Fruit fly (Drosophila melanogaster) whole organism, embryonic: Measurements from ENCODE around the gene CG12081.

Source experiments
- Atf-2 ChIP-seq: fragments of 200-800 bp; sonication (Bioruptor generic); optimal IDR thresholded peaks from 2 replicates; lab custom pipeline; 2016; ENCODE audit warnings: missing biosample characterization, missing genetic modification characterization
- B-H2 ChIP-seq: fragments of 200-800 bp; sonication (Bioruptor generic); optimal IDR thresholded peaks from 2 replicates; lab custom pipeline; 2018; ENCODE audit warnings: missing biosample characterization, mild to moderate bottlenecking, missing genetic modification characterization
- CG10959 ChIP-seq: fragments of 200-800 bp; sonication (Bioruptor generic); IDR thresholded peaks from 2 replicates; pipeline ENCODE4 v1.3.6; 2022; ENCODE audit warnings: missing biosample characterization, missing genetic modification characterization
- CG12769 ChIP-seq: fragments of 200-800 bp; sonication (Bioruptor generic); optimal IDR thresholded peaks from 2 replicates; lab custom pipeline; 2019; ENCODE audit warnings: missing biosample characterization, mild to moderate bottlenecking, missing genetic modification characterization, moderate library complexity
- CG14710 ChIP-seq: fragments of 200-800 bp; sonication (Bioruptor generic); optimal IDR thresholded peaks from 3 replicates; lab custom pipeline; 2019; ENCODE audit warnings: missing biosample characterization, mild to moderate bottlenecking, missing genetic modification characterization, moderate library complexity
- CG30431 ChIP-seq: fragments of 200-800 bp; sonication (Bioruptor generic); optimal IDR thresholded peaks from 2 replicates; lab custom pipeline; 2017; ENCODE audit warnings: missing biosample characterization, missing genetic modification characterization
- CG31224 ChIP-seq: fragments of 200-800 bp; sonication (Bioruptor generic); IDR thresholded peaks from 2 replicates; pipeline ENCODE4 v1.3.6; 2022; ENCODE audit warnings: missing biosample characterization, missing genetic modification characterization
- CG32767 ChIP-seq: fragments of 200-800 bp; sonication (Bioruptor generic); IDR thresholded peaks from 2 replicates; pipeline ENCODE4 v1.3.6; 2022; ENCODE audit warnings: missing biosample characterization, missing genetic modification characterization
- CG3407 ChIP-seq: fragments of 200-800 bp; sonication (Bioruptor generic); optimal IDR thresholded peaks from 2 replicates; lab custom pipeline; 2018; ENCODE audit warnings: missing biosample characterization, mild to moderate bottlenecking, missing genetic modification characterization
- CG4854 ChIP-seq: fragments of 200-800 bp; sonication (Bioruptor generic); optimal IDR thresholded peaks from 2 replicates; lab custom pipeline; 2016; ENCODE audit warnings: missing biosample characterization, missing genetic modification characterization, inconsistent platforms
- CG5180 ChIP-seq: fragments of 200-800 bp; sonication (Bioruptor generic); optimal IDR thresholded peaks from 3 replicates; lab custom pipeline; 2017; ENCODE audit warnings: missing biosample characterization, missing genetic modification characterization, mild to moderate bottlenecking, moderate library complexity, missing genetic modification reagents
- CG5245 ChIP-seq: fragments of 200-800 bp; sonication (Bioruptor generic); optimal IDR thresholded peaks from 3 replicates; lab custom pipeline; 2016; ENCODE audit warnings: missing biosample characterization, missing genetic modification characterization
- CG6689 ChIP-seq: fragments of 200-800 bp; sonication (Bioruptor generic); IDR thresholded peaks from 2 replicates; pipeline ENCODE4 v1.3.6; 2022; ENCODE audit warnings: missing biosample characterization, missing genetic modification characterization
- CG7357 ChIP-seq: fragments of 200-800 bp; sonication (Bioruptor generic); IDR thresholded peaks from 3 replicates; pipeline ENCODE4 v1.3.6; 2022; ENCODE audit warnings: missing biosample characterization, missing genetic modification characterization
- CG8089 ChIP-seq: fragments of 200-800 bp; sonication (Bioruptor generic); optimal IDR thresholded peaks from 3 replicates; lab custom pipeline; 2016; ENCODE audit warnings: missing biosample characterization, missing genetic modification characterization
- CG8281 ChIP-seq: fragments of 200-800 bp; sonication (Bioruptor generic); optimal IDR thresholded peaks from 2 replicates; lab custom pipeline; 2018; ENCODE audit warnings: missing biosample characterization, mild to moderate bottlenecking, missing genetic modification characterization, moderate library complexity
- CG8765 ChIP-seq: fragments of 200-800 bp; sonication (Bioruptor generic); IDR thresholded peaks from 2 replicates; pipeline ENCODE4 v1.3.6; 2022; ENCODE audit warnings: missing biosample characterization, missing genetic modification characterization
- CTCF ChIP-seq: fragments of 200-800 bp; sonication (Bioruptor generic); optimal IDR thresholded peaks from 2 replicates; lab custom pipeline; 2017; ENCODE audit warnings: missing biosample characterization, mild to moderate bottlenecking, missing genetic modification characterization, moderate library complexity
- Chrac-16 ChIP-seq: fragments of 200-800 bp; sonication (Bioruptor generic); optimal IDR thresholded peaks from 3 replicates; lab custom pipeline; 2016; ENCODE audit warnings: missing biosample characterization, missing genetic modification characterization
- Dek ChIP-seq: fragments of 200-800 bp; sonication (Bioruptor generic); optimal IDR thresholded peaks from 3 replicates; lab custom pipeline; 2019; ENCODE audit warnings: missing biosample characterization, mild to moderate bottlenecking, missing genetic modification characterization, moderate library complexity
- E2f2 ChIP-seq: fragments of 200-800 bp; sonication (Bioruptor generic); IDR thresholded peaks from 2 replicates; pipeline ENCODE4 v1.3.6; 2022; ENCODE audit warnings: missing biosample characterization, missing genetic modification characterization
- Fer2 ChIP-seq: fragments of 200-800 bp; sonication (Bioruptor generic); optimal IDR thresholded peaks from 2 replicates; lab custom pipeline; 2018; ENCODE audit warnings: missing biosample characterization, mild to moderate bottlenecking, missing genetic modification characterization, moderate library complexity
- H2.0 ChIP-seq: fragments of 200-800 bp; sonication (Bioruptor generic); IDR thresholded peaks from 2 replicates; pipeline ENCODE4 v1.3.6; 2022; ENCODE audit warnings: missing biosample characterization, missing genetic modification characterization
- HHEX ChIP-seq: fragments of 200-800 bp; sonication (Bioruptor generic); optimal IDR thresholded peaks from 3 replicates; lab custom pipeline; 2017; ENCODE audit warnings: missing biosample characterization, mild to moderate bottlenecking, missing genetic modification characterization, missing genetic modification reagents
- Hey ChIP-seq: fragments of 200-800 bp; sonication (Bioruptor generic); optimal IDR thresholded peaks from 3 replicates; lab custom pipeline; 2018; ENCODE audit warnings: missing biosample characterization, mild to moderate bottlenecking, missing genetic modification characterization
- MBD-R2 ChIP-seq: fragments of 200-800 bp; sonication (Bioruptor generic); IDR thresholded peaks from 2 replicates; pipeline ENCODE4 v1.3.6; 2022; ENCODE audit warnings: missing biosample characterization, missing genetic modification characterization
- Mad ChIP-seq: fragments of 200-800 bp; sonication (Bioruptor generic); optimal IDR thresholded peaks from 2 replicates; lab custom pipeline; 2016; ENCODE audit warnings: missing biosample characterization, missing genetic modification characterization
- NC2α ChIP-seq: fragments of 200-800 bp; sonication (Bioruptor generic); optimal IDR thresholded peaks from 2 replicates; lab custom pipeline; 2016; ENCODE audit warnings: missing biosample characterization, missing genetic modification characterization
- Neu2 ChIP-seq: fragments of 200-800 bp; sonication (Bioruptor generic); optimal IDR thresholded peaks from 3 replicates; lab custom pipeline; 2016; ENCODE audit warnings: missing biosample characterization, missing genetic modification characterization, borderline replicate concordance
- Nf-YB ChIP-seq: fragments of 200-800 bp; sonication (Bioruptor generic); optimal IDR thresholded peaks from 3 replicates; lab custom pipeline; 2019; ENCODE audit warnings: missing biosample characterization, mild to moderate bottlenecking, missing genetic modification characterization, moderate library complexity
- Ptx1 ChIP-seq: fragments of 200-800 bp; sonication (Bioruptor generic); IDR thresholded peaks from 2 replicates; pipeline ENCODE4 v1.3.6; 2022; ENCODE audit warnings: missing biosample characterization, missing genetic modification characterization
- Rfx ChIP-seq: fragments of 200-800 bp; sonication (Bioruptor generic); IDR thresholded peaks from 2 replicates; pipeline ENCODE4 v1.3.6; 2022; ENCODE audit warnings: missing biosample characterization, missing genetic modification characterization
- Sry-β ChIP-seq: fragments of 200-800 bp; sonication (Bioruptor generic); optimal IDR thresholded peaks from 2 replicates; lab custom pipeline; 2018; ENCODE audit warnings: missing biosample characterization, mild to moderate bottlenecking, missing genetic modification characterization, moderate library complexity
- Trl ChIP-seq, 3 experiments: fragments of >200 bp in 2 of 3; fragments of 200-800 bp in 1 of 3; sonication (Bioruptor generic) in 1 of 3; optimal IDR thresholded peaks; 2 replicates in 1 of 3; 3 replicates in 2 of 3; lab custom pipeline; 2016 to 2017; ENCODE audit warnings: missing biosample characterization in 1 of 3, missing genetic modification characterization in 1 of 3
- bsh ChIP-seq, 2 experiments: fragments of 200-800 bp; sonication (Bioruptor generic); optimal IDR thresholded peaks; 2 replicates each; lab custom pipeline; 2017 to 2018; ENCODE audit warnings: mild to moderate bottlenecking in 2 of 2, missing biosample characterization in 2 of 2, missing genetic modification characterization in 2 of 2, moderate library complexity in 1 of 2
- btn ChIP-seq: fragments of 200-800 bp; sonication (Bioruptor generic); optimal IDR thresholded peaks from 2 replicates; lab custom pipeline; 2016; ENCODE audit warnings: missing biosample characterization, missing genetic modification characterization
- cas ChIP-seq: fragments of 200-800 bp; sonication (Bioruptor generic); IDR thresholded peaks from 2 replicates; pipeline ENCODE4 v1.3.6; 2022; ENCODE audit warnings: missing biosample characterization, missing genetic modification characterization
- crp ChIP-seq, 2 experiments: fragments of 200-800 bp; sonication (Bioruptor generic); optimal IDR thresholded peaks; 2 replicates in 1 of 2; 3 replicates in 1 of 2; lab custom pipeline; 2017; ENCODE audit warnings: missing biosample characterization in 2 of 2, missing genetic modification characterization in 2 of 2, mild to moderate bottlenecking in 1 of 2, moderate library complexity in 1 of 2
- cwo ChIP-seq: fragments of 200-800 bp; sonication (Bioruptor generic); optimal IDR thresholded peaks from 3 replicates; lab custom pipeline; 2017; ENCODE audit warnings: missing biosample characterization, missing genetic modification characterization, mild to moderate bottlenecking, moderate library complexity, missing genetic modification reagents
- da ChIP-seq: fragments of 200-800 bp; sonication (Bioruptor generic); optimal IDR thresholded peaks from 2 replicates; lab custom pipeline; 2016; ENCODE audit warnings: missing biosample characterization, missing genetic modification characterization
- dpn ChIP-seq, 2 experiments: fragments of 200-800 bp; sonication (Bioruptor generic); optimal IDR thresholded peaks; 3 replicates each; lab custom pipeline; 2016; ENCODE audit warnings: missing biosample characterization in 2 of 2, missing genetic modification characterization in 2 of 2
- fd102C ChIP-seq: fragments of 200-800 bp; sonication (Bioruptor generic); optimal IDR thresholded peaks from 2 replicates; lab custom pipeline; 2018; ENCODE audit warnings: missing biosample characterization, mild to moderate bottlenecking, missing genetic modification characterization, moderate library complexity
- gcm ChIP-seq: fragments of 200-800 bp; sonication (Bioruptor generic); optimal IDR thresholded peaks from 2 replicates; lab custom pipeline; 2019; ENCODE audit warnings: missing biosample characterization, mild to moderate bottlenecking, missing genetic modification characterization, moderate library complexity
- ken ChIP-seq: fragments of 200-800 bp; sonication (Bioruptor generic); IDR thresholded peaks from 3 replicates; pipeline ENCODE4 v1.3.6; 2022; ENCODE audit warnings: missing biosample characterization, missing genetic modification characterization
- mam ChIP-seq: fragments of 200-800 bp; sonication (Bioruptor generic); optimal IDR thresholded peaks from 3 replicates; lab custom pipeline; 2016; ENCODE audit warnings: missing biosample characterization, missing genetic modification characterization
- oc ChIP-seq: fragments of 200-800 bp; sonication (Bioruptor generic); optimal IDR thresholded peaks from 2 replicates; lab custom pipeline; 2018; ENCODE audit warnings: missing biosample characterization, mild to moderate bottlenecking, missing genetic modification characterization, moderate library complexity
- peb ChIP-seq: fragments of 200-800 bp; sonication (Bioruptor generic); IDR thresholded peaks from 2 replicates; pipeline ENCODE4 v1.3.6; 2022; ENCODE audit warnings: missing biosample characterization, missing genetic modification characterization
- tll ChIP-seq, 2 experiments: fragments of 200-800 bp in 1 of 2; fragments of >200 bp in 1 of 2; sonication (Bioruptor generic) in 1 of 2; optimal IDR thresholded peaks; 2 replicates each; lab custom pipeline; 2017 to 2019; ENCODE audit warnings: missing biosample characterization in 2 of 2, missing genetic modification characterization in 2 of 2, mild to moderate bottlenecking in 1 of 2, moderate library complexity in 1 of 2
- unpg ChIP-seq: fragments of 200-800 bp; sonication (Bioruptor generic); optimal IDR thresholded peaks from 3 replicates; lab custom pipeline; 2018; ENCODE audit warnings: missing biosample characterization, mild to moderate bottlenecking, missing genetic modification characterization, moderate library complexity
- zen2 ChIP-seq: fragments of 200-800 bp; sonication (Bioruptor generic); IDR thresholded peaks from 3 replicates; pipeline ENCODE4 v1.3.6; 2022; ENCODE audit warnings: missing biosample characterization, missing genetic modification characterization; ENCODE audit not compliant: partially characterized antibody

Gene CG12081

DNA sequence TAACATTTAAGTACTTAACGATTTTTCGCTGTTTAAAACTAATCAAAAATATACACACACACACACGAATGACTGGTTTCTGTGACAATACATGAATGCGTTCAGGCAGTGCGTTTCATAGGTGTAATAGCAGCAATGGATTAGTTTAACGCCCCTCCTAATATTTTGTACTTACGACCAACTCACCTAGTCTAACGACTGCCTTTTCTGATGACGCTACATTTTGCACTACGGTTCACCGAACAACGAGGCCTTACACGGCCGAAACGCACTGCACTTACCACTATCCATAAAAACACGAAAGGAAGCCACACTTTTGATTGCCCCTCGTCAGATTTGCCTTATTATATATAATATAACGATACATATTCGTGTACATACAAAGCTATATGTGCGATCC, 12.6 kb downstream of the CG12081 start (continued):
- TF ChIP-seq Chrac-16 (GFP tag; lab: Kevin White, UChicago) = peak; percentile 29
- 0 out of 2 replicates have a peak, but pooled peaks have one; percentile 18 for TF ChIP-seq peb (GFP tag; lab: Robert Waterston, UW)
- TF ChIP-seq MBD-R2 (GFP tag; lab: Robert Waterston, UW) = no peak
- no peak for TF ChIP-seq Neu2 (GFP tag; lab: Kevin White, UChicago)
- TF ChIP-seq B-H2 (GFP tag; lab: Kevin White, UChicago) = no peak
- no peak for TF ChIP-seq CG30431 (GFP tag; lab: Kevin White, UChicago)
- peak in 1 of 2 experiments; percentile 53 for TF ChIP-seq bsh (GFP tag; optimal IDR thresholded peaks at IDR 0.05; lab: Kevin White, UChicago)
- TF ChIP-seq crp (GFP tag; optimal IDR thresholded peaks at IDR 0.05; lab: Kevin White, UChicago) = no peak
- no peak for TF ChIP-seq CG14710 (tag; lab: Kevin White, UChicago)
- TF ChIP-seq Nf-YB (GFP tag; lab: Kevin White, UChicago) = no peak
- no peak for TF ChIP-seq CG8089 (GFP tag; lab: Kevin White, UChicago)
- TF ChIP-seq NC2α (GFP tag; lab: Kevin White, UChicago) = no peak
- TF ChIP-seq E2f2 = peak; percentile 15; the same call in 1 of the 2 replicates
- no peak for TF ChIP-seq CTCF (GFP tag; lab: Kevin White, UChicago)
- peak; percentile 60; the same call in 1 of the 3 replicates for TF ChIP-seq ken (GFP tag; lab: Robert Waterston, UW)
- TF ChIP-seq, all 482 proteins: peak for 126

DNA sequence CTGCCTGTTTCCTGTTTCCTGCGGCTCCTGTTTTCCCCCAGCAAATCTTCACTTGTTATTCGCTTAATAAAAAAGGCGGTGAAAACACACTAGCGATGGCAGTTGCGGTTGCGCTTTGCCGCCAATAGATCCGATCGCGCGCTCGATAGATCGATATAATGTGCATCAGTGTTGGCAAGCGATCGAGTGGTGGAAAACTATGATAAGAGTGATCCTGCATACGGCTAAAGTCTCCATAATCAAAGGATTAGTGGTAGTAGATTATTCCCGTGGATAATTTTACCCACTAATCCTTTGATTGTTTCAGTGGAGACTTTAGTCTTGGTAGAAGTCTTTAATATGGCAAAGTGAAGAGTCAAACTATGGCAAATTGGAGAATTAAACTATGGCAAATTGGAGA, 17.6 kb downstream of the CG12081 start, which contains the start of gene Caf1-180:
Caf1-180 (minus strand) TSS at position 99 of the 400 bp plus-strand sequence.
- TF ChIP-seq CG6689 (GFP tag; lab: Robert Waterston, UW) (no peak), Ptx1 (GFP tag; lab: Robert Waterston, UW) (no peak), CG5180 (GFP tag; lab: Kevin White, UChicago) (no peak), CG31224 (GFP tag; lab: Robert Waterston, UW) (no peak), CG3407 (GFP tag; lab: Kevin White, UChicago) (no peak), CG8281 (no peak), Sry-β (GFP tag; lab: Kevin White, UChicago) (no peak), CG7357 (GFP tag; lab: Robert Waterston, UW) (no peak), zen2 (GFP tag; lab: Robert Waterston, UW) (peak; percentile 58; the same call in 1 of the 3 replicates), da (GFP tag; lab: Kevin White, UChicago) (no peak), CG8765 (GFP tag; lab: Robert Waterston, UW) (no peak), Trl (optimal IDR thresholded peaks at IDR 0.05; lab: Kevin White, UChicago) (no peak), Trl (GFP tag; optimal IDR thresholded peaks at IDR 0.05; lab: Kevin White, UChicago) (peak; percentile 14), CG4854 (no peak), CG12769 (tag; lab: Kevin White, UChicago) (no peak), mam (GFP tag; lab: Kevin White, UChicago) (peak; percentile 43), CG5245 (GFP tag; lab: Kevin White, UChicago) (no peak), Hey (tag; lab: Kevin White, UChicago) (no peak), tll (GFP tag; optimal IDR thresholded peaks at IDR 0.05; lab: Kevin White, UChicago) (no peak), Dek (tag; lab: Kevin White, UChicago) (no peak), unpg (no peak), CG32767 (GFP tag; lab: Robert Waterston, UW) (no peak), Atf-2 (no peak), cas (GFP tag; lab: Robert Waterston, UW) (no peak), dpn (GFP tag; optimal IDR thresholded peaks at IDR 0.05; lab: Kevin White, UChicago) (peak; percentile 30 to 33), gcm (GFP tag; lab: Kevin White, UChicago) (no peak), Rfx (GFP tag; lab: Robert Waterston, UW) (peak; percentile 68), CG10959 (no peak), Fer2 (tag; lab: Kevin White, UChicago) (no peak), fd102C (GFP tag; lab: Kevin White, UChicago) (no peak), cwo (GFP tag; lab: Kevin White, UChicago) (no peak), btn (no peak), Mad (GFP tag; lab: Kevin White, UChicago) (peak; percentile 31), HHEX (no peak), H2.0 (GFP tag; lab: Robert Waterston, UW) (no peak), oc (peak; percentile 82)
